Worm (Caenorhabditis elegans): ENCODE data around the gene srz-104.

srz-104 gene

ce11 chrIV:16350690-16351089, 27.2 kb downstream of the srz-104 start, which contains the start of gene C35D6.4:
Gene C35D6.4 (plus strand): TSS chrIV:16350990.
- TF ChIP-seq mab-5 (tag; optimal IDR thresholded peaks at IDR 0.05) (no peak), pha-4 (tag; optimal IDR thresholded peaks at IDR 0.05) (no peak), ces-1 (GFP tag; optimal IDR thresholded peaks at IDR 0.05) (no peak), sptf-1 (tag; optimal IDR thresholded peaks at IDR 0.05) (no peak), lin-13 (tag; optimal IDR thresholded peaks at IDR 0.05) (no peak)

DNA sequence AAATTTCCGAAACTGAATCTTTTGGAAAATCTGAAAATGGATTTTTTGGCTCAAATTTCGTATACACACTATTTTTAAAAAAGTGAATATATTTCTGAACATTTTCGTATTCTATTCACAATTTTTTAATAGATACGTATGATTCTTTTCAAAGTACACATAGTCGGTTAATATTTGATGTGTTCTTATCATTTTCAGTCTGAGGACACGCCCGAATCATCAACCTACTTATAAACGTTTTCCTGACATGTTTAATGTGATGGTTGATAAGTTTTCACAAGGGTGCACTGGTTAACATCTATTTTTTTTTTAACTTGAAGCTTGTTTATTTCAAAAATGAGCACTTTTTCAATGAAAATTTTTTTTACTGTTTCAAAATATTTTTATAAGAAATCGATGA, 41.1 kb downstream of the srz-104 start:
- TF ChIP-seq nhr-28 (tag; optimal IDR thresholded peaks at IDR 0.05) (no peak), mab-5 (tag; optimal IDR thresholded peaks at IDR 0.05) (no peak), blmp-1 (tag; optimal IDR thresholded peaks at IDR 0.05) (no peak), nhr-2 (tag; optimal IDR thresholded peaks at IDR 0.05) (no peak), unc-39 (tag; optimal IDR thresholded peaks at IDR 0.05) (no peak), zip-8 (tag; optimal IDR thresholded peaks at IDR 0.05) (no peak), cnd-1 (tag; optimal IDR thresholded peaks at IDR 0.05) (no peak), elt-3 (tag; optimal IDR thresholded peaks at IDR 0.05) (no peak), flh-1 (GFP tag; optimal IDR thresholded peaks at IDR 0.05) (no peak)

DNA sequence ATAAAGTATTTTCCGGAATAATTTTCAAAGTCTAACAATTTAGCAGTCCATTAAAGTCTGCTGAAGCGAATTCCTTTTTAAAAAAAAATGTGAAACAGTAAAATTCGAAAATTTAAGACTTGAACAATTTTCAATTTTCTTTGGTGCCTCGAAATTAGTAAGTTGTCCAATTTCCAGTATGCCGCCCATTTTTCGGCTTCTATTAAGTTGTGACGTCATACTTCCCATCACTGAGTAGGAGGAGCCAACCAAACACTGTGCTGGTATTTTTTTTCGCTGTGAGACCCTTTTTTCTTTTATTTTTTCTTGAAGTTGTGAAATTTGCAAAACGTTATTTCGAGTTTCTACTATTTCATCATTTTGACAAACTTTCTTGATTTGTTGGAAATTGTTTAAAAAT, 47.1 kb downstream of the srz-104 start:
- TF ChIP-seq zip-8 (tag; optimal IDR thresholded peaks at IDR 0.05) (peak; percentile 72), snpc-4 (tag; optimal IDR thresholded peaks at IDR 0.05) (no peak), drap-1 (GFP tag; optimal IDR thresholded peaks at IDR 0.05) (no peak), mep-1 (tag; optimal IDR thresholded peaks at IDR 0.05) (no peak), unc-62 (GFP tag; optimal IDR thresholded peaks at IDR 0.05) (no peak)

Data from whole organism, mixed stage, embryonic.